Worm (Caenorhabditis elegans) whole organism, L1 larva: ENCODE data around the gene F35H10.10.

Source experiments
- efl-3 ChIP-seq: fragments of 200-800 bp; sonication (Bioruptor generic); optimal IDR thresholded peaks from 2 replicates; lab custom pipeline; 2018; ENCODE audit warnings: mild to moderate bottlenecking, missing genetic modification characterization, missing compliant biosample characterization
- fos-1 ChIP-seq: fragments of 150-350 bp; optimal IDR thresholded peaks from 2 replicates; lab custom pipeline; 2014; ENCODE audit warnings: missing biosample characterization, missing genetic modification characterization
- lin-15B ChIP-seq: fragments of 150-350 bp; sonication (generic microtip); optimal IDR thresholded peaks from 3 replicates; lab custom pipeline; 2014; ENCODE audit warnings: missing biosample characterization, missing genetic modification characterization
- mdl-1 ChIP-seq, 2 experiments: fragments of 150-350 bp; optimal IDR thresholded peaks; 2 replicates each; lab custom pipeline; 2014 to 2017; ENCODE audit warnings: missing biosample characterization in 2 of 2, missing genetic modification characterization in 2 of 2, inconsistent platforms in 1 of 2
- nhr-28 ChIP-seq: fragments of 150-350 bp; optimal IDR thresholded peaks from 2 replicates; lab custom pipeline; 2014; ENCODE audit warnings: missing biosample characterization, missing genetic modification characterization
- nhr-77 ChIP-seq: fragments of 150-350 bp; optimal IDR thresholded peaks from 2 replicates; lab custom pipeline; 2014; ENCODE audit warnings: missing biosample characterization, missing genetic modification characterization
- skn-1 ChIP-seq: fragments of 150-350 bp; optimal IDR thresholded peaks from 2 replicates; lab custom pipeline; 2014; ENCODE audit warnings: missing biosample characterization, missing genetic modification characterization
- unc-62 ChIP-seq: fragments of 150-350 bp; optimal IDR thresholded peaks from 2 replicates; lab custom pipeline; 2014; ENCODE audit warnings: missing biosample characterization, missing genetic modification reagents, missing genetic modification characterization

DNA sequence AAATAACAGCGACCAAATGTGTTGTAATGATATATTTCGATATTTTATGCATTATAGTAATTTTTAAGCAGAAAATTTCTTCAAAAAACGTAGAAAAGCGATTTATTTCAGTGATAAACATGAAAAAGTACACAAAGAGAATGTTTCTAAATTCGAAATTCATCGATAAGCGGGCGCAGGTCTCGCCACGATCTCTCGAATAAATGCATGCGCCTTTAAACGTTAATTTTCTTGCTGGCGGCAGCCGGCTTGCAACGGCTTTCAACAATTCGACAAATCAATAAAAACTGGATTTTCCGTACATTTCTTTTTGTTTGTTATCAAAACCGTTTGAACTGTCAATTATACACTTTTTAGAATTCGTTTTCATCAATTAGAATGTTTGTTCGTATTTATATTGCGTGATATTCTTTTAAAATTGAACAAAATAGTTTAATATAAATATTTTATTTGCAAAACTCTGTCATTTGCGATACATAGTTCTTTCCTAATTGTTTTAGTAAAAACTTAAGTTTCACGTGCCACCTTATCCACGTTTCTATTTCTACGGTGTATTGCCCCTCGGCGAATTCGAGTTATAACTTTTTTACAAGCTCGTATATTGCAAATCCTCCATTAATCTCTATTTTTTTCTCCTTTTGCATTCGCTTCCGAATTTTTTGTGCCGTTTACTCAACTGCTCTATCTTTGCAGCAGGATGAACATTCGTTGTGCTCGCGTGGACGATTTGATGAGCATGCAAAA is 23.0 kb downstream of the F35H10.10 start, which contains the start of gene daf-31:
- TF ChIP-seq efl-3 (GFP tag; lab: Kevin White, UChicago) (no peak), nhr-28 (tag; lab: Kevin White, UChicago) (no peak), skn-1 (tag; lab: Kevin White, UChicago) (peak; percentile 2), mdl-1 (tag; optimal IDR thresholded peaks at IDR 0.05; lab: Kevin White, UChicago) (peak in 1 of 2 experiments; percentile 20), nhr-77 (tag; lab: Kevin White, UChicago) (no peak), unc-62 (GFP tag; lab: Kevin White, UChicago) (no peak), lin-15B (peak; percentile 18), fos-1 (tag; lab: Kevin White, UChicago) (no peak)
